Worm (Caenorhabditis elegans) whole organism, mixed stage, embryonic: ENCODE measurements around the gene acs-5.
A peak's percentile ranks its signal among the peaks of the same experiment; 100 is the strongest.

Experiments used
- M03D4.4 ChIP-seq: sonication (generic microtip); optimal IDR thresholded peaks from 2 replicates; lab custom pipeline; 2017; ENCODE audit warnings: mild to moderate bottlenecking, missing genetic modification characterization, missing compliant biosample characterization
- bed-3 ChIP-seq: fragments of 200-800 bp; sonication (Bioruptor generic); optimal IDR thresholded peaks from 3 replicates; lab custom pipeline; 2018; ENCODE audit warnings: mild to moderate bottlenecking, missing genetic modification characterization, moderate library complexity, missing compliant biosample characterization
- ceh-39 ChIP-seq: fragments of 150-350 bp; optimal IDR thresholded peaks from 2 replicates; lab custom pipeline; 2014; ENCODE audit warnings: missing biosample characterization, missing genetic modification characterization
- ceh-83 ChIP-seq: fragments of 200-800 bp; sonication (Bioruptor generic); optimal IDR thresholded peaks from 2 replicates; lab custom pipeline; 2018; ENCODE audit warnings: mild to moderate bottlenecking, missing genetic modification characterization, missing compliant biosample characterization
- ces-1 ChIP-seq: fragments of 150-350 bp; optimal IDR thresholded peaks from 2 replicates; lab custom pipeline; 2014; ENCODE audit warnings: missing biosample characterization, missing genetic modification reagents, missing genetic modification characterization
- drap-1 ChIP-seq: fragments of 200-800 bp; sonication (Bioruptor generic); optimal IDR thresholded peaks from 3 replicates; lab custom pipeline; 2018; ENCODE audit warnings: mild to moderate bottlenecking, missing genetic modification characterization, missing compliant biosample characterization
- elt-3 ChIP-seq: fragments of 150-350 bp; optimal IDR thresholded peaks from 2 replicates; lab custom pipeline; 2014; ENCODE audit warnings: missing biosample characterization, missing genetic modification characterization
- flh-1 ChIP-seq: fragments of 200-800 bp; sonication (Bioruptor generic); optimal IDR thresholded peaks from 2 replicates; lab custom pipeline; 2018; ENCODE audit warnings: mild to moderate bottlenecking, missing genetic modification characterization, moderate library complexity, missing compliant biosample characterization
- ham-2 ChIP-seq: fragments of 200-800 bp; sonication (Bioruptor generic); optimal IDR thresholded peaks from 2 replicates; lab custom pipeline; 2018; ENCODE audit warnings: mild to moderate bottlenecking, missing genetic modification characterization, missing compliant biosample characterization
- hlh-1 ChIP-seq: fragments of 150-350 bp; optimal IDR thresholded peaks from 2 replicates; lab custom pipeline; 2014; ENCODE audit warnings: missing biosample characterization, missing genetic modification reagents, missing genetic modification characterization
- lin-13 ChIP-seq: fragments of 150-350 bp; optimal IDR thresholded peaks from 2 replicates; lab custom pipeline; 2014; ENCODE audit warnings: missing biosample characterization, missing genetic modification characterization
- lin-32 ChIP-seq: fragments of 200-800 bp; sonication (Bioruptor generic); optimal IDR thresholded peaks from 2 replicates; lab custom pipeline; 2018; ENCODE audit warnings: mild to moderate bottlenecking, missing genetic modification characterization, missing compliant biosample characterization
- lsy-2 ChIP-seq: fragments of 150-350 bp; optimal IDR thresholded peaks from 2 replicates; lab custom pipeline; 2014; ENCODE audit warnings: missing biosample characterization, missing genetic modification characterization
- mab-5 ChIP-seq: fragments of 150-350 bp; optimal IDR thresholded peaks from 2 replicates; lab custom pipeline; 2014; ENCODE audit warnings: missing biosample characterization, missing genetic modification characterization
- mep-1 ChIP-seq: fragments of 150-350 bp; optimal IDR thresholded peaks from 2 replicates; lab custom pipeline; 2017; ENCODE audit warnings: missing biosample characterization, missing genetic modification reagents, missing genetic modification characterization, inconsistent platforms
- mls-2 ChIP-seq: sonication (generic microtip); optimal IDR thresholded peaks from 2 replicates; lab custom pipeline; 2016; ENCODE audit warnings: mild to moderate bottlenecking, missing genetic modification characterization, moderate library complexity, missing compliant biosample characterization
- nhr-237 ChIP-seq: fragments of 150-350 bp; optimal IDR thresholded peaks from 2 replicates; lab custom pipeline; 2014; ENCODE audit warnings: missing biosample characterization, missing genetic modification characterization
- nhr-76 ChIP-seq: sonication (generic microtip); optimal IDR thresholded peaks from 2 replicates; lab custom pipeline; 2017; ENCODE audit warnings: missing biosample characterization, missing genetic modification characterization
- pha-4 ChIP-seq: fragments of 150-350 bp; optimal IDR thresholded peaks from 2 replicates; lab custom pipeline; 2018; ENCODE audit warnings: missing biosample characterization, missing genetic modification reagents, missing genetic modification characterization
- snpc-4 ChIP-seq: fragments of 150-350 bp; optimal IDR thresholded peaks from 2 replicates; lab custom pipeline; 2014; ENCODE audit warnings: missing biosample characterization, missing genetic modification characterization
- sptf-1 ChIP-seq: sonication (generic microtip); optimal IDR thresholded peaks from 2 replicates; lab custom pipeline; 2017; ENCODE audit warnings: mild to moderate bottlenecking, missing genetic modification characterization, moderate library complexity, missing compliant biosample characterization
- tbx-8 ChIP-seq: fragments of 200-800 bp; sonication (Bioruptor generic); optimal IDR thresholded peaks from 2 replicates; lab custom pipeline; 2018; ENCODE audit warnings: mild to moderate bottlenecking, missing genetic modification characterization, moderate library complexity, missing compliant biosample characterization
- unc-120 ChIP-seq: sonication (generic microtip); optimal IDR thresholded peaks from 2 replicates; lab custom pipeline; 2017; ENCODE audit warnings: missing genetic modification characterization, missing compliant biosample characterization; ENCODE audit not compliant: poor library complexity, severe bottlenecking
- unc-39 ChIP-seq: fragments of 150-350 bp; optimal IDR thresholded peaks from 2 replicates; lab custom pipeline; 2014; ENCODE audit warnings: missing biosample characterization, missing genetic modification characterization
- unc-62 ChIP-seq: fragments of 150-350 bp; optimal IDR thresholded peaks from 2 replicates; lab custom pipeline; 2014; ENCODE audit warnings: missing biosample characterization, missing genetic modification reagents, missing genetic modification characterization
- zip-8 ChIP-seq: fragments of 150-350 bp; optimal IDR thresholded peaks from 2 replicates; lab custom pipeline; 2014; ENCODE audit warnings: missing biosample characterization, missing genetic modification characterization
- ztf-11 ChIP-seq: fragments of 150-350 bp; optimal IDR thresholded peaks from 2 replicates; lab custom pipeline; 2014; ENCODE audit warnings: missing biosample characterization, missing genetic modification characterization

The acs-5 gene

ce11 chrIII:13543434-13543833 lies at the start of gene acs-5:
Gene acs-5, minus strand, starts transcription at chrIII:13543534.
- TF ChIP-seq flh-1 (GFP tag; lab: Kevin White, UChicago) (no peak), hlh-1 (tag; lab: Kevin White, UChicago) (no peak), ceh-39 (tag; lab: Kevin White, UChicago) (no peak), mab-5 (no peak), sptf-1 (tag; lab: Kevin White, UChicago) (no peak), ces-1 (GFP tag; lab: Kevin White, UChicago) (no peak), ham-2 (no peak), elt-3 (no peak), tbx-8 (GFP tag; lab: Kevin White, UChicago) (no peak), pha-4 (no peak), bed-3 (GFP tag; lab: Kevin White, UChicago) (no peak), M03D4.4 (tag; lab: Kevin White, UChicago) (no peak), mls-2 (no peak)

DNA sequence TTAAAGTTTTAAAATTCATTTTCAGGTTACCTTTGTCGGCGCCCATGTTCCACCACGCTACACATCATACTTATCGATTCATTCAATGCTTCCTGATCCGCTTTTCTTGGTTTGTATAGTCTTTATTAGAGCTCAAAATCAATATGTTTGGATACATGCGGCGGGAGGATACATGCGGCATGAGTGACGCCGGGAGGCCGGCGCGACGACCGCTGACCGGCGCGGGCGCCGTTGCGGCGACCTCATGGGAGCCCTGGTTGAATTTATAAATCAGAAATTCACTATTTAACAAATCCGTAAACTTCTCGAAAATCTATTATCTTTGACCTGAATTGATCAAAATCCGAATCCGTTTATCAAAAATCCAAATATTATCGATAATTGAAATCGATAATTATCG lies 38.4 kb upstream of the acs-5 start:
- TF ChIP-seq drap-1 (GFP tag; lab: Kevin White, UChicago) (no peak), flh-1 (GFP tag; lab: Kevin White, UChicago) (no peak), ceh-83 (peak; percentile 15), unc-120 (tag; lab: Kevin White, UChicago) (no peak)

- TF ChIP-seq snpc-4 (tag; lab: Kevin White, UChicago) (no peak), hlh-1 (tag; lab: Kevin White, UChicago) (no peak), nhr-237 (no peak), flh-1 (GFP tag; lab: Kevin White, UChicago) (no peak)
These were observed 37.2 kb upstream of the acs-5 start, which contains the start of gene T05D4.5 for ce11 chrIII:13580538-13580937. Gene T05D4.5, plus strand, starts transcription at chrIII:13580838.

DNA sequence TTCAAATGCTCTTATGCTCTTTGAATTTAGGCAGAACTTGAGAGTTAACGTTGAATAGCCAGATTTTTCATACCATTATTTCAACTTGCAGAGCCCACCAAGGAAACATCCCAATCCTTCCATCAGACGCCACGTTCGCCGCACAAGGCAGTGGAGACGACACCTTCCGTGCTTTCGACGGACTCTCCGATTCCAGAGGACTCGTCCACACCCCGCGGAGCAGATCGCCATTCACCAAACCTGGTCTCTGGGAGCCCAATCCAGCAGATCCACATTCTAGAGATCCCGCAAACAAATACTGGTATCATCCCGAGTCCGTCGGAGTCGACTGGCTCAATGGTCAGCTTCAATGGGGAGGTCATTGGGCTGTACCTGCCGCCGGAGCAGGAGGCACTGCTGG lies 36.7 kb upstream of the acs-5 start:
- no peak for TF ChIP-seq ceh-83
- TF ChIP-seq nhr-76: no peak
- TF ChIP-seq sptf-1 (tag; lab: Kevin White, UChicago): no peak
- TF ChIP-seq mls-2: no peak
- TF ChIP-seq ham-2: no peak
- TF ChIP-seq lin-32 (GFP tag; lab: Kevin White, UChicago): no peak
- TF ChIP-seq zip-8 (tag; lab: Kevin White, UChicago): no peak
- TF ChIP-seq unc-62 (GFP tag; lab: Kevin White, UChicago): no peak
- TF ChIP-seq hlh-1 (tag; lab: Kevin White, UChicago): no peak
- no peak for TF ChIP-seq bed-3 (GFP tag; lab: Kevin White, UChicago)
- no peak for TF ChIP-seq M03D4.4 (tag; lab: Kevin White, UChicago)
- TF ChIP-seq mep-1 (tag; lab: Kevin White, UChicago): no peak
- no peak for TF ChIP-seq snpc-4 (tag; lab: Kevin White, UChicago)
- TF ChIP-seq unc-39 (tag; lab: Kevin White, UChicago): no peak

DNA sequence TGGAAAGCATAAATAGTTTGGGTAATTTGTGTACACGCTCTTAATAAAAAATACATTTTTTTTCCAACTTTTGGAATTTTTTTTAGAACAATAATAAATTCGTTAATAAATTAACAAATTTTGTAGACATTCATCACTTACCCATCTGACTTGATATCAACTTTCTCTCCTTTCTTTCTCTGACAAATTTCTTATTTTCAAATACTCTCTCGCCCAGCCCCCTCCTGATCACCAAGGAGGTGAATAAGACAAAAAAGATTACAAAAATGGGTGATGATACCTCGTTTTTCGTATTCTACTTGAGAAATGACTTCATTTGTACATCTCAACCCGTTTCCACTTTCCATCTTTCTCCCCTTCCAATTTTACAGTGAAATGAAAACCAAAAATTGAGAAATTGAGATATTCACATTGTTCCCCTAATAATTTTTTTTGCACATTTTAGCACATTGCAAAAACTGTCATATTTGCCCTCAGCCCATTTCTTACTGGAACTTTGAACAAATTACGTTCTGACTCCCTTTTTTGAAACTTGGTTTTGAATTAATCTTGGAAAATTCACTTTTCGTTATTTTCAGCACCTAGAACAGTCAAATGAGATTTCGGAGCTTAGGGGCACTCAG lies 32.4 kb upstream of the acs-5 start, which contains the start of gene osm-7:
Gene osm-7, plus strand, starts transcription at position 573 of the 623 bp plus-strand sequence.
- TF ChIP-seq sptf-1 (tag; lab: Kevin White, UChicago) (no peak), unc-120 (tag; lab: Kevin White, UChicago) (no peak)

DNA sequence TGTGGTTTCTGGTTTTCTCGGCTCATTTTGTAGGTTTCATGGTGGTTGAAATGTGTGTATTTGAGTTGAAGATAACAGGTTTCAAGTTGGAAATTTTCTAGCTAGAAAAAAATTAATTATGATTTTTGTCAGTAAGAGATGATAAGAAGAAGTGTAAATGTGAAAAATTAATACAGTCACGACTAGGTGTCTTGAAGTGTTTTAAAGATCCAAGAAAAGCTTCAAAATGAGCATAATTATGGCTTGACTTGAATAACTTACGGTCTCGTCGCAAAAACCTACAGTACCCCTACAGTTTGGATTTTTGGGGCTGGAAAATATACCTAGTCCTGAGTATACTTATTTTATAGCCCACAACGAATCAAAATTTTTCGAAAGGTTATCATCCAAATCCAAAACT lies 27.0 kb upstream of the acs-5 start, which contains the start of gene exc-12:
Gene exc-12, minus strand, starts transcription at position 101 of the 400 bp plus-strand sequence.
- no peak for TF ChIP-seq lsy-2
- no peak for TF ChIP-seq unc-120 (tag; lab: Kevin White, UChicago)
- TF ChIP-seq tbx-8 (GFP tag; lab: Kevin White, UChicago): no peak
- TF ChIP-seq sptf-1 (tag; lab: Kevin White, UChicago): no peak
- TF ChIP-seq lin-13: no peak
- TF ChIP-seq unc-39 (tag; lab: Kevin White, UChicago): no peak
- TF ChIP-seq ztf-11 (tag; lab: Kevin White, UChicago): no peak
- TF ChIP-seq drap-1 (GFP tag; lab: Kevin White, UChicago): no peak
- no peak for TF ChIP-seq mls-2
- no peak for TF ChIP-seq pha-4
- no peak for TF ChIP-seq nhr-237
- no peak for TF ChIP-seq elt-3
- no peak for TF ChIP-seq mab-5
